Fruit fly (Drosophila melanogaster) whole organism, wandering third instar larva: ENCODE results near the gene CG12519.

Experiments
- Abd-B ChIP-seq: fragments of >200 bp; optimal IDR thresholded peaks from 2 replicates; lab custom pipeline; 2017; ENCODE audit warnings: missing biosample characterization, missing genetic modification characterization
- CG32264 ChIP-seq: fragments of 200-800 bp; sonication (Bioruptor generic); optimal IDR thresholded peaks from 2 replicates; lab custom pipeline; 2016; ENCODE audit warnings: missing biosample characterization, missing genetic modification characterization
- CG9705 ChIP-seq: fragments of 200-800 bp; sonication (Bioruptor generic); optimal IDR thresholded peaks from 2 replicates; lab custom pipeline; 2018; ENCODE audit warnings: missing biosample characterization, mild to moderate bottlenecking, missing genetic modification characterization
- Dfd ChIP-seq: fragments of >200 bp; optimal IDR thresholded peaks from 2 replicates; lab custom pipeline; 2017; ENCODE audit warnings: missing biosample characterization, missing genetic modification characterization
- Hnf4 ChIP-seq: fragments of 200-800 bp; sonication (Bioruptor generic); optimal IDR thresholded peaks from 2 replicates; lab custom pipeline; 2016; ENCODE audit warnings: missing biosample characterization, mild to moderate bottlenecking, missing genetic modification characterization
- Hr78 ChIP-seq: fragments of >200 bp; optimal IDR thresholded peaks from 2 replicates; lab custom pipeline; 2017; ENCODE audit warnings: missing biosample characterization, missing genetic modification characterization
- OdsH ChIP-seq: fragments of 200-800 bp; sonication (Bioruptor generic); optimal IDR thresholded peaks from 2 replicates; lab custom pipeline; 2016; ENCODE audit warnings: missing biosample characterization, mild to moderate bottlenecking, missing genetic modification characterization
- fru ChIP-seq: fragments of 200-800 bp; sonication (Bioruptor generic); optimal IDR thresholded peaks from 3 replicates; lab custom pipeline; 2016; ENCODE audit warnings: missing biosample characterization, mild to moderate bottlenecking, missing genetic modification characterization
- pan ChIP-seq: fragments of >200 bp; optimal IDR thresholded peaks from 2 replicates; lab custom pipeline; 2017
- psq ChIP-seq: fragments of 200-800 bp; sonication (Bioruptor generic); optimal IDR thresholded peaks from 3 replicates; lab custom pipeline; 2017; ENCODE audit warnings: missing biosample characterization, mild to moderate bottlenecking, missing genetic modification characterization, moderate library complexity
- usp ChIP-seq: fragments of >200 bp; optimal IDR thresholded peaks from 2 replicates; lab custom pipeline; 2017; ENCODE audit warnings: missing biosample characterization, missing genetic modification characterization

DNA sequence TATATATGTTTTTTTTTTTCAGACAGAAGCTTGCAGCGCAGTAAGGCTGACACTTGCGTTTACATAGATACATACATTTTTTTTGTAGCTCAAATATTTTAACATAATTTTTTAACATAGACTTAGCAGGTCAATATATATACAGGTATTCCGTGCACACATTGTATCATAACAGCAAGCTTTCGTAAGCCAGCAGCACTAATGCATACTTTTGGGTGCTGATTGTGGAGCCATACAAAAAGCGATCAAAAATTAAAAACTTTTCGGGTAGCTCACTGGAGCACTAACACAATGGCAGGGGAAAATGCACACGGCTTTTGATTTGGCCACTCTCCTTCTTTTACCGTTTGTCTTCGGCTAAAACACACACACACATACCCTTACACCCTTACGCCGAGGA lies 10.7 kb downstream of the CG12519 start:
- no peak for TF ChIP-seq usp (GFP tag; lab: Kevin White, UChicago)
- TF ChIP-seq CG9705 (GFP tag; lab: Kevin White, UChicago) = no peak
- TF ChIP-seq fru (GFP tag; lab: Kevin White, UChicago) = no peak
- no peak for TF ChIP-seq pan
- TF ChIP-seq Hnf4 (GFP tag; lab: Kevin White, UChicago) = no peak
- TF ChIP-seq Hr78 (GFP tag; lab: Kevin White, UChicago) = no peak
- TF ChIP-seq OdsH = no peak
- TF ChIP-seq Abd-B (GFP tag; lab: Kevin White, UChicago) = no peak
- no peak for TF ChIP-seq Dfd
- TF ChIP-seq psq = no peak
- TF ChIP-seq CG32264 (GFP tag; lab: Kevin White, UChicago) = no peak
